Worm (Caenorhabditis elegans) whole organism, L3 larva: ENCODE results near the gene E02C12.9.

Experiments
- lin-39 ChIP-seq: fragments of 150-350 bp; optimal IDR thresholded peaks from 2 replicates; lab custom pipeline; 2018; ENCODE audit warnings: missing biosample characterization, missing genetic modification reagents, missing genetic modification characterization
- mdl-1 ChIP-seq: fragments of 150-350 bp; optimal IDR thresholded peaks from 2 replicates; lab custom pipeline; 2014; ENCODE audit warnings: missing biosample characterization, missing genetic modification characterization
- nhr-11 ChIP-seq: fragments of 150-350 bp; optimal IDR thresholded peaks from 2 replicates; lab custom pipeline; 2014; ENCODE audit warnings: missing biosample characterization, missing genetic modification characterization
- nhr-237 ChIP-seq: fragments of 150-350 bp; optimal IDR thresholded peaks from 2 replicates; lab custom pipeline; 2014; ENCODE audit warnings: missing biosample characterization, missing genetic modification characterization
- nhr-76 ChIP-seq: fragments of 150-350 bp; sonication (generic microtip); optimal IDR thresholded peaks from 5 replicates; lab custom pipeline; 2014; ENCODE audit warnings: missing biosample characterization, missing genetic modification characterization

- no peak for TF ChIP-seq nhr-11 (tag; lab: Kevin White, UChicago)
- TF ChIP-seq lin-39 (tag; lab: Kevin White, UChicago): peak; percentile 34
- no peak for TF ChIP-seq mdl-1 (tag; lab: Kevin White, UChicago)
- TF ChIP-seq nhr-237: no peak
- no peak for TF ChIP-seq nhr-76 (tag; lab: Kevin White, UChicago)
Measured at ce11 chrV:9342965-9343628, 32.2 kb downstream of the E02C12.9 start.
